Worm (Caenorhabditis elegans): ENCODE measurements around the gene paqr-2.

The paqr-2 gene

ce11 chrIII:5340530-5340929 lies 39.2 kb downstream of the paqr-2 start:
- TF ChIP-seq lin-13 (GFP tag; optimal IDR thresholded peaks at IDR 0.05) (no peak), unc-55 (GFP tag; optimal IDR thresholded peaks at IDR 0.05) (peak; percentile 37)

- peak; percentile 3 for TF ChIP-seq fos-1 (tag; optimal IDR thresholded peaks at IDR 0.05)
- no peak for TF ChIP-seq nhr-10 (tag; optimal IDR thresholded peaks at IDR 0.05)
- TF ChIP-seq mab-5 (tag; optimal IDR thresholded peaks at IDR 0.05): peak; percentile 71
- no peak for TF ChIP-seq ztf-4 (tag; optimal IDR thresholded peaks at IDR 0.05)
- TF ChIP-seq unc-55 (GFP tag; optimal IDR thresholded peaks at IDR 0.05): peak; percentile 52
Observed at ce11 chrIII:5338787-5339186, 40.9 kb downstream of the paqr-2 start.

DNA sequence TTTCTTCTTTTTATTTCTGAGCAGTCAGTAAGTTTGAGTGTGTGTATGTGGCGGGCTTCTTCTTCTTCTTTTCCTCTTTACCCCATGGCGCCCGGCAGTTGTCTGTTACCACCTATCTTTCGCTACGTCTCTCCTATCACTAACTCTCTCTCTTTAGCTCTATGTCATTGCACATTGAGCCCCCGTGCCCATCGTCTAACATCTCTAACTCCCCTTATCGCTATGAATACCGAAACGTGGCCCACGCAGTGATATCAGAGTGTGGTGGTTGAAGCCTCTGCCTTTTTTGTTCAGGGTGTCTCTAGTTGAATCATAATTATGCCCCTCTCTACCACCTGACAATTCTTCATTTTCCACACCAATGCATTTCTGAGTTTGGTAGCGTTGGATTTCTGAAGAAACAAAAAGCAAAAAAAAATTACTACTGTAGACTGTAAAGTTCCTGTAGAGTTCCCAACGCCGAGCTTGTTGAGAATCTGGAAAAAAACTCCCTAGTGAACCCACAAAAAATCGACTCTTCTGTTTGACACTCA lies 45.1 kb downstream of the paqr-2 start:
- TF ChIP-seq F13H6.1 (tag; optimal IDR thresholded peaks at IDR 0.05): peak; percentile 0
- TF ChIP-seq fos-1 (tag; optimal IDR thresholded peaks at IDR 0.05): peak; percentile 6
- no peak for TF ChIP-seq dmd-4 (tag; optimal IDR thresholded peaks at IDR 0.05)
- peak; percentile 28 for TF ChIP-seq nhr-129 (tag; optimal IDR thresholded peaks at IDR 0.05)
- peak; percentile 19 for TF ChIP-seq sma-9 (GFP tag; optimal IDR thresholded peaks at IDR 0.05)
- TF ChIP-seq sma-9 (tag; optimal IDR thresholded peaks at IDR 0.05): no peak
- no peak for TF ChIP-seq elt-1 (tag; optimal IDR thresholded peaks at IDR 0.05)
- peak; percentile 32 for TF ChIP-seq crh-2 (tag; optimal IDR thresholded peaks at IDR 0.05)

DNA sequence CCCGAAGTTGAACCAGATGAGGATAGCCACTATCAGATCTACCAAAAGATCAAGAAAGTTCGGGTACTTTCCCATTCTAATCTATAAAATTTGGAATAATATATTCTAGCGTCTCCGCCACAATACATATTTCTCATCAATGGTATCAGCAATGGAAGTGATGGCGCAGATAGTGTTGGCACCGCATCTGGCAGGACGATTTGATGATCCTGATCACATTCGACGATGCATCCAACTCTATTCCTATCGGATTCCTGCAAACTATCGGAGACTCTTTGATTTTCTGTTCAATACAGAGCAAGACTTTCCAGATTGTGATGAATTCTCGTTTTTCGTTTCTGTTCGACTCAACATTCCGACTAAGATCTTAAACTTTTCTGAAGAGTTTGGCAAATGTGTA lies 50.4 kb downstream of the paqr-2 start:
- TF ChIP-seq ztf-4 (tag; optimal IDR thresholded peaks at IDR 0.05): no peak
- TF ChIP-seq R02D3.7 (tag; optimal IDR thresholded peaks at IDR 0.05): no peak
- no peak for TF ChIP-seq nhr-21 (tag; optimal IDR thresholded peaks at IDR 0.05)

- TF ChIP-seq lin-13 (GFP tag; optimal IDR thresholded peaks at IDR 0.05) (no peak), lsy-2 (tag; optimal IDR thresholded peaks at IDR 0.05) (no peak), ztf-11 (tag; optimal IDR thresholded peaks at IDR 0.05) (no peak)
Observed at ce11 chrIII:5326323-5326722, 53.4 kb downstream of the paqr-2 start, which contains the start of gene sorf-2. Gene sorf-2, plus strand, starts transcription at chrIII:5326623.
